Worm (Caenorhabditis elegans): Measurements from ENCODE around the gene aak-1.

ce11 chrIII:8807246-8807645 lies 46.4 kb upstream of the aak-1 start, which contains the start of gene F54F2.7:
- TF ChIP-seq ztf-23 (GFP tag; IDR thresholded peaks at IDR 0.05) (no peak), T22C8.4 (GFP tag; IDR thresholded peaks at IDR 0.05) (no peak), ref-1 (GFP tag; conservative IDR thresholded peaks at IDR 0.05) (no peak)
